Worm (Caenorhabditis elegans): ENCODE results near the gene T10C6.16.

Gene T10C6.16

ce11 chrV:16047052-16047451, 14.2 kb upstream of the T10C6.16 start:
- TF ChIP-seq tra-4 (tag; optimal IDR thresholded peaks at IDR 0.05) (no peak), tbx-11 (GFP tag; IDR thresholded peaks at IDR 0.05) (0 out of 2 replicates have a peak, but pooled peaks have one; percentile 7)

- TF ChIP-seq ceh-36 (tag; optimal IDR thresholded peaks at IDR 0.05) (no peak), ceh-13 (GFP tag; optimal IDR thresholded peaks at IDR 0.05) (no peak), tbx-37 (GFP tag; conservative IDR thresholded peaks at IDR 0.05) (no peak), ama-1 (optimal IDR thresholded peaks at IDR 0.05) (no peak), F13C5.2 (tag; optimal IDR thresholded peaks at IDR 0.05) (no peak), aly-1 (tag; optimal IDR thresholded peaks at IDR 0.05) (no peak), pes-1 (GFP tag; IDR thresholded peaks at IDR 0.05) (no peak), B0310.2 (tag; optimal IDR thresholded peaks at IDR 0.05) (no peak), ets-7 (tag; optimal IDR thresholded peaks at IDR 0.05) (no peak), sea-1 (GFP tag; conservative IDR thresholded peaks at IDR 0.05) (no peak), hmbx-1 (tag; optimal IDR thresholded peaks at IDR 0.05) (no peak), scrt-1 (GFP tag; IDR thresholded peaks at IDR 0.05) (no peak), tra-4 (tag; optimal IDR thresholded peaks at IDR 0.05) (no peak), hnd-1 (tag; optimal IDR thresholded peaks at IDR 0.05) (no peak), flt-1 (GFP tag; IDR thresholded peaks at IDR 0.05) (no peak), tbx-11 (GFP tag; IDR thresholded peaks at IDR 0.05) (no peak), hmg-4 (GFP tag; optimal IDR thresholded peaks at IDR 0.05) (no peak)
Observed at ce11 chrV:16046573-16046972, 13.8 kb upstream of the T10C6.16 start, which contains the start of gene ZK285.2. TSS of gene ZK285.2 (plus strand) at chrV:16046873.

- TF ChIP-seq sea-1 (GFP tag; conservative IDR thresholded peaks at IDR 0.05) = no peak
Observed at ce11 chrV:16045837-16046236, 13.0 kb upstream of the T10C6.16 start, which contains the start of gene T10C6.15. TSS of gene T10C6.15 (minus strand) at chrV:16045940.

- TF ChIP-seq ets-7 (tag; optimal IDR thresholded peaks at IDR 0.05) = no peak
- no peak for TF ChIP-seq sea-1 (GFP tag; conservative IDR thresholded peaks at IDR 0.05)
- TF ChIP-seq flt-1 (GFP tag; IDR thresholded peaks at IDR 0.05) = no peak
- TF ChIP-seq ama-1 (optimal IDR thresholded peaks at IDR 0.05) = no peak
- TF ChIP-seq scrt-1 (GFP tag; IDR thresholded peaks at IDR 0.05) = no peak
- TF ChIP-seq tra-4 (tag; optimal IDR thresholded peaks at IDR 0.05) = no peak
- no peak for TF ChIP-seq hmg-4 (GFP tag; optimal IDR thresholded peaks at IDR 0.05)
- TF ChIP-seq hmbx-1 (tag; optimal IDR thresholded peaks at IDR 0.05) = no peak
- no peak for TF ChIP-seq tbx-37 (GFP tag; conservative IDR thresholded peaks at IDR 0.05)
- no peak for TF ChIP-seq tbx-11 (GFP tag; IDR thresholded peaks at IDR 0.05)
- TF ChIP-seq pes-1 (GFP tag; IDR thresholded peaks at IDR 0.05) = no peak
- TF ChIP-seq F13C5.2 (tag; optimal IDR thresholded peaks at IDR 0.05) = no peak
- no peak for TF ChIP-seq ceh-13 (GFP tag; optimal IDR thresholded peaks at IDR 0.05)
- no peak for TF ChIP-seq ceh-36 (tag; optimal IDR thresholded peaks at IDR 0.05)
- no peak for TF ChIP-seq aly-1 (tag; optimal IDR thresholded peaks at IDR 0.05)
- no peak for TF ChIP-seq B0310.2 (tag; optimal IDR thresholded peaks at IDR 0.05)
Observed at ce11 chrV:16043686-16044085, 10.9 kb upstream of the T10C6.16 start.

- peak; percentile 81 for TF ChIP-seq aly-1 (tag; optimal IDR thresholded peaks at IDR 0.05)
- TF ChIP-seq ama-1 (optimal IDR thresholded peaks at IDR 0.05) = peak; percentile 83
- no peak for TF ChIP-seq tra-4 (tag; optimal IDR thresholded peaks at IDR 0.05)
- TF ChIP-seq ceh-36 (tag; optimal IDR thresholded peaks at IDR 0.05) = peak; percentile 3
- no peak for TF ChIP-seq sea-1 (GFP tag; conservative IDR thresholded peaks at IDR 0.05)
- TF ChIP-seq pes-1 (GFP tag; IDR thresholded peaks at IDR 0.05) = no peak
- no peak for TF ChIP-seq flt-1 (GFP tag; IDR thresholded peaks at IDR 0.05)
- TF ChIP-seq B0310.2 (tag; optimal IDR thresholded peaks at IDR 0.05) = peak; percentile 32
- TF ChIP-seq tbx-37 (GFP tag; conservative IDR thresholded peaks at IDR 0.05) = no peak
- TF ChIP-seq scrt-1 (GFP tag; IDR thresholded peaks at IDR 0.05) = no peak
- TF ChIP-seq ceh-13 (GFP tag; optimal IDR thresholded peaks at IDR 0.05) = no peak
- no peak for TF ChIP-seq hnd-1 (tag; optimal IDR thresholded peaks at IDR 0.05)
- TF ChIP-seq ets-7 (tag; optimal IDR thresholded peaks at IDR 0.05) = no peak
- no peak for TF ChIP-seq hmg-4 (GFP tag; optimal IDR thresholded peaks at IDR 0.05)
- TF ChIP-seq F13C5.2 (tag; optimal IDR thresholded peaks at IDR 0.05) = no peak
- TF ChIP-seq tbx-11 (GFP tag; IDR thresholded peaks at IDR 0.05) = 0 out of 2 replicates have a peak, but pooled peaks have one; percentile 1
- TF ChIP-seq hmbx-1 (tag; optimal IDR thresholded peaks at IDR 0.05) = no peak
Observed at ce11 chrV:16042743-16043014, 9.9 kb upstream of the T10C6.16 start.

ce11 chrV:16041925-16042742, 9.3 kb upstream of the T10C6.16 start, which contains the start of the genes his-2 and his-1:
TSS of gene his-2 (minus strand) at chrV:16042283.
TSS of gene his-1 (plus strand) at chrV:16042520.
- TF ChIP-seq flt-1 (GFP tag; IDR thresholded peaks at IDR 0.05) (peak; percentile 43), sea-1 (GFP tag; conservative IDR thresholded peaks at IDR 0.05) (peak; percentile 47; the same call in 1 of the 2 replicates), tbx-11 (GFP tag; IDR thresholded peaks at IDR 0.05) (peak; percentile 49; the same call in 1 of the 2 replicates), aly-1 (tag; optimal IDR thresholded peaks at IDR 0.05) (peak; percentile 61), pes-1 (GFP tag; IDR thresholded peaks at IDR 0.05) (peak; percentile 73), ama-1 (optimal IDR thresholded peaks at IDR 0.05) (peak; percentile 95)

- TF ChIP-seq tbx-37 (GFP tag; conservative IDR thresholded peaks at IDR 0.05) (no peak), ceh-13 (GFP tag; optimal IDR thresholded peaks at IDR 0.05) (no peak), tra-4 (tag; optimal IDR thresholded peaks at IDR 0.05) (no peak), hnd-1 (tag; optimal IDR thresholded peaks at IDR 0.05) (no peak), ceh-36 (tag; optimal IDR thresholded peaks at IDR 0.05) (no peak), scrt-1 (GFP tag; IDR thresholded peaks at IDR 0.05) (no peak), hmg-4 (GFP tag; optimal IDR thresholded peaks at IDR 0.05) (no peak), ets-7 (tag; optimal IDR thresholded peaks at IDR 0.05) (no peak), sea-1 (GFP tag; conservative IDR thresholded peaks at IDR 0.05) (no peak), pes-1 (GFP tag; IDR thresholded peaks at IDR 0.05) (no peak; the same call in 1 of the 2 replicates), hmbx-1 (tag; optimal IDR thresholded peaks at IDR 0.05) (no peak), tbx-11 (GFP tag; IDR thresholded peaks at IDR 0.05) (no peak), ama-1 (optimal IDR thresholded peaks at IDR 0.05) (no peak), B0310.2 (tag; optimal IDR thresholded peaks at IDR 0.05) (no peak)
Observed at ce11 chrV:16041412-16041811, 8.6 kb upstream of the T10C6.16 start.

Measured in whole organism, early embryonic.